Worm (Caenorhabditis elegans): ENCODE data around the gene R02F11.12.

DNA sequence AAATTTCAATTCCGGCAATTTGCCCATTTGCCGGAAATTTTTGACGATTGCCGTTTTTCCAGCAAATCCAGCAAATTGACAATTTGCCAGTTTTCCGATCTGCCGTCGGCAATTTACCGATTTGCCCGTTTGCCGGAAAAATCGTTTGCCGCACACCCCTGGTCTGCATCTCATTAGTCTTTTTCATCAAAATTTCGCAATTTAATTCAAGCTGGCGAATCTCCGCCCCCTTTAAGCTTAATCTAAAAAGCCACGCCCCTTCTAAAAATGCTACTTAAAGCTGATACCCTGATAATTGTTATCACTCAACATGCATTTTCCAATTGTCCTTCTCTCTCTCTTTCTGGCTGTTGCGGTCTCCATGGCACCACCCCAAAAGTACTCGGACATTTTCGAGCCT lies 7.2 kb upstream of the R02F11.12 start, which contains the start of gene Y60C6A.1:
- TF ChIP-seq pqm-1 (tag; optimal IDR thresholded peaks at IDR 0.05) (no peak), F13H6.1 (tag; optimal IDR thresholded peaks at IDR 0.05) (no peak), unc-3 (GFP tag; conservative IDR thresholded peaks at IDR 0.05) (no peak), unc-3 (tag; optimal IDR thresholded peaks at IDR 0.05) (no peak), C38D4.7 (GFP tag; optimal IDR thresholded peaks at IDR 0.05) (no peak), nhr-232 (tag; optimal IDR thresholded peaks at IDR 0.05) (no peak), nhr-11 (tag; optimal IDR thresholded peaks at IDR 0.05) (no peak), tbx-7 (tag; optimal IDR thresholded peaks at IDR 0.05) (no peak), unc-86 (tag; optimal IDR thresholded peaks at IDR 0.05) (no peak), sdc-2 (tag; optimal IDR thresholded peaks at IDR 0.05) (no peak), syd-9 (tag; optimal IDR thresholded peaks at IDR 0.05) (no peak)

Measured in whole organism, late embryonic.